Worm (Caenorhabditis elegans) whole organism, L4/young adult: ENCODE measurements around the gene F20G2.6.

Experiments used
- W03F9.2 ChIP-seq: fragments of 150-350 bp; optimal IDR thresholded peaks from 2 replicates; lab custom pipeline; 2014; ENCODE audit warnings: missing biosample characterization, missing genetic modification characterization
- dao-5 ChIP-seq: sonication (generic microtip); optimal IDR thresholded peaks from 2 replicates; lab custom pipeline; 2016; ENCODE audit warnings: missing genotype, missing genetic modification characterization, moderate library complexity, missing compliant biosample characterization
- him-1 ChIP-seq: sonication (generic microtip); optimal IDR thresholded peaks from 2 replicates; lab custom pipeline; 2016; ENCODE audit warnings: missing genotype, missing genetic modification reagents, missing genetic modification characterization, missing compliant biosample characterization

F20G2.6 gene

DNA sequence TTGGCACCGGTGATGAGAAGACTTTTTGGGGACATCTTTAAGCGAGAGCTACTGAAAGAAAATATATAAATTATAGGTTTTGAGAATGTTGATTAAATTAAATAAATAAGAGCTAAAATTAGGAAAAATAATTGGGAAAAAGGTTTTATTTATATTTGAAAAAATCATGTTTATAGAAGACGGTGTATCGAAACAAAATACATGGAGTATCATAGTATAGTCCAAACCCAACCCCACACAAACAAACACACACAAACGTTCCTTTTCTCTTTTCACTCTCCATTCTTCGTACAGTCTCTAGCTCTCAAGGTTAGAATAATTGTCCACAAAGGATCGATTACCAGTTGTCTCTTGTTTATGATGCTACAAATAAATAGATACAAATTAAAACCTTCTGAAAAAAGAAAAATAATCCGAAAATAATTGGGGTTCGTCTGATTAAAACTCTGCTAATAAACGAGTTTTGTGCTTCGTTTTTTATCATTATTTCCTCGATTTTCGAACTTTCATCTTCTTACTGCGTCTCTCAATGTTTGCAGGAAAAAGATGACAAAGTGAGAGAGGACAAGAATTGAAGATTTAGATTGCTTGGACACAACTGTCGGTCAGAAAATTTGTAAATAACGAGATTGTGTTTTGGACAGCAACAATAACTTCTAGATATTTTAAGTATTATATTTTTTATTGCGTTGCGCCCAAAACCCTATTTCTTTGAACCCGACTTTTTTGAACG, 6.4 kb upstream of the F20G2.6 start, which contains the start of gene F20G2.2:
Gene F20G2.2, minus strand, starts transcription at position 51 of the 733 bp plus-strand sequence.
- TF ChIP-seq him-1 (tag; lab: Kevin White, UChicago) (no peak), dao-5 (tag; lab: Kevin White, UChicago) (no peak), W03F9.2 (tag; lab: Kevin White, UChicago) (no peak)

DNA sequence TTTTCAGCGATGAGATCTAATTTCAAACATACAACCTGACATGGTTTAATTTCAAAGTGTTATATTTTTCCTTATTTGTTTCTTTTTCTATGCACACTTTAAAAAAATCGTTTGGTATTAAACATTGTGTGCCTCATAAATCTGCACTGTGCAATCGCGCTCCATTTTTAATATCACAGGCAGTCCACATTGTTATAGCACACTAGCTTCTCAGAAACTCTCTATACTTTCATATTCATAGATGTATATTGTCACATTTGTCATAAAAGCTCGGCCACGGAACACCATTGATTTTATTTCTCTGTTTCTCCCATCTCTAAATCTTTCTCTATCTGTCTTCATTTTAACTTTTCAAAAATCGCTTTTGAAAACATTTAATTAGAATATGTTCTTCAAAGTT, 5.5 kb upstream of the F20G2.6 start:
- TF ChIP-seq dao-5 (tag; lab: Kevin White, UChicago) (no peak), W03F9.2 (tag; lab: Kevin White, UChicago) (no peak), him-1 (tag; lab: Kevin White, UChicago) (no peak)

DNA sequence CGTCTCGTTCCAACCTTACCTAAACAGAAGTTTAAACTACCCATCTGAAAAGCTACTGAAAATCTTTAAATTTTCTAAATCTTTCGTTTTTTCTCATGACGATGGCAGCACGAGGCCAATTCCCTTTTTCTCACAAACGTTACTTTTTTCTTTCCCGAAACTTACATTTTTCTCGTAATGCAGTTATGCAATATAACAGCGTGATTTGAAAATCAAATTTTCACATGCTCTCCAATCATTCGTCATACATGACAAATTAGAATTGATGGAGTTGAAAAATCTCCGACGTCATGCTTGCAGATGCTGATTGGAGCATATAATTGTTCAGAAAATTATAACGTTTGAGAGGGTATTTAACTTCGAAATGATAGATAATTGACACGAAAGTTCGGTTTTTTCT, 846 bp downstream of the F20G2.6 start:
- TF ChIP-seq W03F9.2 (tag; lab: Kevin White, UChicago) (no peak), him-1 (tag; lab: Kevin White, UChicago) (no peak), dao-5 (tag; lab: Kevin White, UChicago) (no peak)

DNA sequence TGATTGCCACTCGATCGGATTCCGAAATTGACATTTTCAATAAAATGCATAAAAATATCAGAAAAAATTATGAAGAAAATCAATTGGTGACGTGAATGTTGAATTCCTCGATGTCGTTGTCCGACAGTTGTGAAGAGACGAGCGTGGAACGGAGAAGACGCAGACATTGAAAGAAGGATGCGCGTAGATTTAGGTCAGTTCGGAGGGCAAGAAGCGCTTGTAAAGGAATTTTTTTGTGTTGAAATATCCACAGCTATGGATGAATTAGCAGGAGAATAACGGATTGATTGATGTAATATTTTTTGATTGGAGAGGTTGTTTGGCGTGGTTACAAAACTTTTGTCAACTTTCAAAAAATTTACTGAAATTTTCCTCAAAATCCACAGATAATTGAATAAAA, 5.5 kb downstream of the F20G2.6 start, which contains the start of gene F20G2.3:
Gene F20G2.3, minus strand, starts transcription at position 101 of the 400 bp plus-strand sequence.
- TF ChIP-seq W03F9.2 (tag; lab: Kevin White, UChicago) (no peak), him-1 (tag; lab: Kevin White, UChicago) (no peak), dao-5 (tag; lab: Kevin White, UChicago) (no peak)

DNA sequence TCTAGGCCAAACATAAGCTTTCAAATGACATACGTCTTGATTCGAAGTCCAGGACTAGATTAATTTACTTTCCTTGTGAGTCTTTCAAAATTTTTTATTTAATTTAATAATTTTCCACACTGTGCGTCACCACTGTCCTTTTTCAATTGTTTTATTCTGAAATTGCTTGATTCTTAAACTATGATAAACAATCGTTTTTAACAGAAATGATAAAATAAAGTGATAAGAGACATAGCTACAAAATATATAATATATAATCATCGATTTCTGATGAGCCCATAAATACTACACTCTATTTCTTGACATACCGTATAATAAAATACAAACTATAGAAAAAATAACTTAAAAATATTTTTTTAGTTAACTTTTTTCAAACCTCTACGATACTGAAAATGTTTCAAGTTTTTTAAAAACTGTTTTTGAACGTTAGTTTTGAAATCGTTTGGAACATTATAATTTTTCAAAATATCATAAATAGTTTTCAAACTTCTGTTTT, 6.1 kb downstream of the F20G2.6 start, which contains the start of gene nas-24:
Gene nas-24, plus strand, starts transcription at position 446 of the 496 bp plus-strand sequence.
- no peak for TF ChIP-seq him-1 (tag; lab: Kevin White, UChicago)
- TF ChIP-seq W03F9.2 (tag; lab: Kevin White, UChicago): no peak
- no peak for TF ChIP-seq dao-5 (tag; lab: Kevin White, UChicago)

DNA sequence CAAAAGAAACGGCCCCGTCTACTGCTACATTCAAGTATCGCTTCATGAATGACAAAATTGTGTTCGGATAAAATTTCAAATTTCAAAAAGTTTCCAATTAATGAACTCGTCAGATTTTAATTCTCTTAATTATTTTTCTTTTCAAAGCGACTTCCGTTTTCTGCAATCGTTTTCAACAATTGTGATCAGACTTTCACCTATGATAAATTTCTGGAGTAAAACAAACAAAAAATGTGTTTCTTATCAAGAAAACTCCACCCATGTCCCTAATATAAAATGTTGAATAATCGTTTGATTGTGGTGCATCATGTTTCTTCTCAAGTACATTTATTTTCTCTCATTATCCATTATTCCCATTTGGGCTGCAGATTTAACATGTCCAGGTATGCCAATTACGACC, 8.3 kb downstream of the F20G2.6 start, which contains the start of gene F20G2.5:
Gene F20G2.5, plus strand, starts transcription at position 301 of the 400 bp plus-strand sequence.
- TF ChIP-seq him-1 (tag; lab: Kevin White, UChicago): no peak
- no peak for TF ChIP-seq dao-5 (tag; lab: Kevin White, UChicago)
- no peak for TF ChIP-seq W03F9.2 (tag; lab: Kevin White, UChicago)

DNA sequence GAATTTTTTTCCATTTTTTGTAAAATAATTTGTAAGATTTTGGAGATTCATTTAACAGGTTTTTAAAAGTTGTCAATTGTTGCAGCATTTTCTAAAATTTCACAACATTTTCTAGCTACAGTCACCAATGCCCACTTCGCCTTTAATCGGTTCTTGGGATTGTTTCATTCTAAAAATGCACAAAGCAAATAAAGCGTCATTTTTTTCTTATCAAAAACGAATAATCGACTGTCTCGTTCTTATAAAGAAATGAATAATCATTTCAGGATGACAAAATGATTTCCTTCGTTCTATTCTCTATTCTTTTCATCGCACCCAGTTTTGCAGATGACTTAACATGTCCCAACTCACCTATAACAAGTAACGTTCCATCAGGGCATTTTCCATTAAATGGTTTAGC, 12.7 kb downstream of the F20G2.6 start, which contains the start of gene F53C11.1:
Gene F53C11.1, plus strand, starts transcription at position 268 of the 400 bp plus-strand sequence.
- TF ChIP-seq him-1 (tag; lab: Kevin White, UChicago) (no peak), dao-5 (tag; lab: Kevin White, UChicago) (no peak), W03F9.2 (tag; lab: Kevin White, UChicago) (no peak)

DNA sequence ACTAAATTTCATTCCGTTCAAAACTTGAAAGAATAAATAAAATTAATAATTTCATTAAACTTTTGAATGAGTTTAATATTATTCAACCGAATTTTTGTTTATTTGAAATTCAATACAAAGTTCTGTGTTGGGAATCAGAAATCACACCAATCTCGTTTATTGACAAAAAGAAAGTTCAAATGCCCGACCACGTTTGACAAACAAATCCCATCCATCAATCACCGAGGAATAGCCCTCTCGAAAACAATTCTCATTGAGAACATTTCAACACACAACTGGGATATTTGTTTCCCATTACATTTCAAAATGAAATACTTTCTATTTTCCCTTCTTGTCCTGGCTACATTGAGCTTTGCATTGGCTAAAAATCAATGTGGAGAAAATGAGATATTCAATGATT, 15.0 kb downstream of the F20G2.6 start, which contains the start of gene F53C11.9:
Gene F53C11.9, plus strand, starts transcription at position 159 of the 400 bp plus-strand sequence.
- no peak for TF ChIP-seq him-1 (tag; lab: Kevin White, UChicago)
- TF ChIP-seq W03F9.2 (tag; lab: Kevin White, UChicago): no peak
- TF ChIP-seq dao-5 (tag; lab: Kevin White, UChicago): no peak

DNA sequence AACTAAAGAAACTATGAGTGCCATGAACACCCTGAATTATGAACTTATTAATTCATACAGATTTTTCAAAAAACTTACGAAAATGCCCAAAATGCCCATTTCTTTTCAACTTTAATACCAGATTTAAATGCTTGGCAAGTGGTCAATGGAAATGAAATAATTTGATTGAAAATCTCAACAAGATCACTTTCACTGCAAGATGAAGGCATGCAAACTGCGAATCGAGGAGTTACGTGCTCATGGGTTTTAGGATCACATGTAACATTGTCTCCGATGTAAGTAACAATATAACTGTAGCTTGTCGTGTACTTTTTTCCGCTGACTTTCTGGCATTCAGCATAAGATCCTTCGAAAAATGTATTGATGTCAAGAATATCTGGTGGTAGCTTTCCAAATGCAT, 18.0 kb downstream of the F20G2.6 start:
- TF ChIP-seq him-1 (tag; lab: Kevin White, UChicago) (no peak), W03F9.2 (tag; lab: Kevin White, UChicago) (no peak), dao-5 (tag; lab: Kevin White, UChicago) (no peak)

DNA sequence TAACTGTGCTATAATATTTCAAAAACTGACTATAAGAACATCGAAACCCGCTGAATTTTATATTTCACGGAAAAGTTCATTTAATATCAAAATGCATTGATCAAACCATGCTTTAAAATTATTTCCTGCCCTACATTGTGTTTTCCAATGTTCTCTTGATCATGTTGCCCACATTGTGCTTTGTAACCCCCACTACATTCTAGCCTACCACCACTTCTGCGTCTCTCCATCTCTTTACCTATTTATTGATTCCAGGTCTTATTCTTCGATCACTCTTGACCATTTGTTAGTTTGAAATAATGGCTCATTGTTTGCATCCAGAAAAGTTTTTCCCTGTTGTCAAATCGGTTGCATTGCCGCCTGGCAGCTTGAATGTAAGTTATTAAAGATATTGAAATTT, 19.3 kb downstream of the F20G2.6 start, which contains the start of gene decr-1.1:
Gene decr-1.1, plus strand, starts transcription at position 210 of the 400 bp plus-strand sequence.
- TF ChIP-seq dao-5 (tag; lab: Kevin White, UChicago) (no peak), W03F9.2 (tag; lab: Kevin White, UChicago) (no peak), him-1 (tag; lab: Kevin White, UChicago) (no peak)

DNA sequence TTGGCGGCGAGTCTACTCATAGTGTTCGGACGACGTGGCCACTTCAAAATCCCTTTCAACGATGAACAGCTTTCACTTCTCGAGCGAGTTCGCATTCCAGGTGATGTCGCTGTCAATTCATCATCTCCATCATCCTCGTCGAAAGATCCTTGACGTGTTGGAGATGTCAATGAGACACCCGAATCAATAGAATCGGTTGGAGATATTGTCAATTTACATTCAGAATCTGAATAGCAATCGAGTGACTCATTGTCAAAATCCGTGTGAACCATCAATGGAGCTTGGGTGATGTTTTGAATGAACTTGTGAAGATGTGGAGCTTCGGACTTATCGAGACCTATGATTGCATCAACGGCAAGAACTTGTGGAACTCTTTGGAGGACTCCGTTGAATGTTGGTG, 22.9 kb downstream of the F20G2.6 start:
- TF ChIP-seq dao-5 (tag; lab: Kevin White, UChicago) (no peak), him-1 (tag; lab: Kevin White, UChicago) (no peak), W03F9.2 (tag; lab: Kevin White, UChicago) (no peak)

DNA sequence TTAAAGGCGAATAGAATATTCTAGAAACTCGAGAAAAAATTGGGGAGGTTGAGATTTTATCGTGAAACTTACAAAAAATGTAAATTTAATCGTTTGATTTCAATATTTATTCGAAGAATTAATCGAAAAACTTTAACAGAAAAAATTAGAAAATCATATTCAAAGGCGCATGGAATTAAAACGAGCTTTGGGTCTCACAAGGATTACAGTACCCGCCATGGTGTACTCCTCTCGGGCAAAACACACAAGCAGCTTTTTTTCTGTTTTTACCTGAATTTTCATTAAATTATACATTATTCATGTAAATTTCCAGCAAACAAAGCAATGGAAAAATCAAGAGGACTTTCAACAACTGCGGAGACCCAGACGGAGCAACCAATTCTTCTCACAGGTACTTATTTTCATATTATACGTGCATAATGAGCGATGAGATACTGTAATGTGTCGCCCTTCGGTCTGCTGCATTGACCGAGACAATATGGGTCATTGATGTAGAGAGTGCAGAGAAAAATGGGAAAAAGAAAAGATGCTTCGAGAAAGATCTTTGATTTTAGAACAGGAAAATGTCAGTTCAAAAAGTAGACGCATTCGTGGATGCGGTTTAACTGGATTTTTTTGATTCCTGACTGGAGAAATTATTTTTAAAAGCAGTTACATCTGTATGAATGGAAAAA, 24.5 kb downstream of the F20G2.6 start, which contains the start of the genes F53C11.4 and F53C11.5:
Gene F53C11.4, minus strand, starts transcription at position 128 of the 674 bp plus-strand sequence.
Gene F53C11.5, plus strand, starts transcription at position 325 of the 674 bp plus-strand sequence.
- TF ChIP-seq him-1 (tag; lab: Kevin White, UChicago) (no peak), W03F9.2 (tag; lab: Kevin White, UChicago) (peak; percentile 3)
